Worm (Caenorhabditis elegans): ENCODE data around the gene K07H8.9.

- no peak for TF ChIP-seq him-1 (tag; optimal IDR thresholded peaks at IDR 0.05)
- no peak for TF ChIP-seq W03F9.2 (tag; optimal IDR thresholded peaks at IDR 0.05)
Observed at ce11 chrIV:8262671-8263070, 23.6 kb downstream of the K07H8.9 start.

All from whole organism, L4/young adult.